Worm (Caenorhabditis elegans): ENCODE results near the gene C14E2.1.
A peak's percentile ranks its signal among the peaks of the same experiment; 100 is the strongest.

Gene C14E2.1

DNA sequence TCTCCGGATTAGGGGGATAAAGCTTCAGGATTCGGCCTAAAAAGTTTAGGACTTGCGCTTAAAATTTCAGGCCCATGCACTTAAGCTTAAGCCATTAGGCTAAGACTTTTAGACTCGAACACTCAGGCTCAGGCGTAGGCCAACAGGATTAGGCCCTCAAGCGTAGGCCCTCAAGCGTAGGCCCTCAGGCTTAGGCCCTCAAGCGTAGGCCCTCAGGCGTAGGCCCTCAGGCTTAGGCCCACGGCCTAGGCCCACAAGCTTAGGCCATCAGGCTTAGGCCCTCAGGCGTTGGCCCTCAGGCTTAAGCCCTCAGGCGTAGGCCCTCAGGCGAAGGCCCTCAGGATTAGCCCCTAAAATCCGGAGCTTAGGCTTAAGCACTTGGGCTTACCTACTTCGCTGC, 24.3 kb downstream of the C14E2.1 start:
- TF ChIP-seq hrde-1 (tag; optimal IDR thresholded peaks at IDR 0.05; ENCODE audit: borderline replicate concordance) (no peak), cebp-2 (GFP tag; IDR thresholded peaks at IDR 0.05) (0 out of 2 replicates have a peak, but pooled peaks have one; percentile 45), nhr-179 (tag; optimal IDR thresholded peaks at IDR 0.05) (no peak), C06A6.2 (GFP tag; conservative IDR thresholded peaks at IDR 0.05) (0 out of 2 replicates have a peak, but pooled peaks have one; percentile 24), lir-1 (GFP tag; conservative IDR thresholded peaks at IDR 0.05) (no peak), dox-1 (GFP tag; IDR thresholded peaks at IDR 0.05) (0 out of 2 replicates have a peak, but pooled peaks have one; percentile 11), madf-8 (GFP tag; conservative IDR thresholded peaks at IDR 0.05) (no peak), F55B11.4 (tag; optimal IDR thresholded peaks at IDR 0.05; ENCODE audit: borderline replicate concordance, insufficient read depth) (no peak), tbx-9 (tag; optimal IDR thresholded peaks at IDR 0.05; ENCODE audit: borderline replicate concordance) (no peak), egl-18 (GFP tag; IDR thresholded peaks at IDR 0.05) (0 out of 2 replicates have a peak, but pooled peaks have one; percentile 32), zfh-2 (GFP tag; conservative IDR thresholded peaks at IDR 0.05) (peak; percentile 38; the same call in 1 of the 2 replicates), pha-4 (tag; optimal IDR thresholded peaks at IDR 0.05) (no peak), gei-17 (GFP tag; optimal IDR thresholded peaks at IDR 0.05) (no peak), F49E8.2 (tag; optimal IDR thresholded peaks at IDR 0.05; ENCODE audit: insufficient read depth) (no peak), sea-2 (GFP tag; IDR thresholded peaks at IDR 0.05) (no peak), hsf-1 (GFP tag; IDR thresholded peaks at IDR 0.05) (no peak), nhr-90 (tag; optimal IDR thresholded peaks at IDR 0.05) (no peak), rcor-1 (GFP tag; IDR thresholded peaks at IDR 0.05) (0 out of 2 replicates have a peak, but pooled peaks have one; percentile 13), unc-62 (GFP tag; optimal IDR thresholded peaks at IDR 0.05) (no peak), T07F8.4 (tag; optimal IDR thresholded peaks at IDR 0.05) (no peak), B0336.3 (GFP tag; IDR thresholded peaks at IDR 0.05) (no peak), F10E7.11 (tag; optimal IDR thresholded peaks at IDR 0.05) (no peak), pbrm-1 (GFP tag; IDR thresholded peaks at IDR 0.05) (no peak)

- TF ChIP-seq zfh-2 (GFP tag; conservative IDR thresholded peaks at IDR 0.05) = no peak
- no peak for TF ChIP-seq Y56A3A.18 (GFP tag; IDR thresholded peaks at IDR 0.05)
- TF ChIP-seq F55B11.4 (tag; optimal IDR thresholded peaks at IDR 0.05; ENCODE audit: borderline replicate concordance, insufficient read depth) = no peak
- no peak for TF ChIP-seq hsf-1 (GFP tag; IDR thresholded peaks at IDR 0.05)
- no peak for TF ChIP-seq hrde-1 (tag; optimal IDR thresholded peaks at IDR 0.05; ENCODE audit: borderline replicate concordance)
- TF ChIP-seq ceh-27 (GFP tag; optimal IDR thresholded peaks at IDR 0.05) = no peak
- no peak for TF ChIP-seq ceh-100 (GFP tag; IDR thresholded peaks at IDR 0.05)
- TF ChIP-seq ZK185.1 (tag; optimal IDR thresholded peaks at IDR 0.05; ENCODE audit: poor library complexity, severe bottlenecking) = no peak
- TF ChIP-seq ztf-18 (tag; optimal IDR thresholded peaks at IDR 0.05) = no peak
- no peak for TF ChIP-seq Y79H2A.3 (GFP tag; conservative IDR thresholded peaks at IDR 0.05)
- TF ChIP-seq egrh-3 (GFP tag; IDR thresholded peaks at IDR 0.05) = no peak
- TF ChIP-seq ceh-40 (GFP tag; IDR thresholded peaks at IDR 0.05) = no peak
These were observed 26.4 kb downstream of the C14E2.1 start, which contains the start of gene ceh-21 for ce11 chrX:1852636-1853035. TSS of gene ceh-21 (minus strand) at chrX:1852736.

DNA sequence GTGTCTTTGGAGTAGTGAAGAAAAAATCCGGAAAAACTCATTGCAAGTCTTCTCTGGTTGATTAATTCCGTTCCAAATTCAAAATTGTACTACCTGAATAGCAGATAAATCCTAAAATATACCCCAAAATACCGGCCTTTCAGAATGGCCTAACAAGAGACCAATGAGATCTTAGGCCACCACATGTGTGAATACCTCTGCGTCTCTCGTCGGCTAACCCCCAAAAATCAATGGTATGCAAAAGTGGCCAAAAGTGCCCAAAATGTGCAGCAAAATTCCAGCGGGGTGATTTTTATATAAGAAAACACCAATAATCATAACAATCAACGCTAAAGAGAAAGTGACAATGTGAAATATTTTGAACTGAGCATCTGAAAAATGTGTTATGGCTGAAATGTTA, 27.3 kb downstream of the C14E2.1 start, which contains the start of gene T26C11.9:
T26C11.9 (minus strand) TSS at position 254 of the 400 bp plus-strand sequence.
- TF ChIP-seq attf-5 (GFP tag; optimal IDR thresholded peaks at IDR 0.05) (peak; percentile 21), mcd-1 (GFP tag; IDR thresholded peaks at IDR 0.05) (peak; percentile 14; the same call in 1 of the 2 replicates), nhr-80 (tag; optimal IDR thresholded peaks at IDR 0.05) (no peak), ceh-27 (GFP tag; optimal IDR thresholded peaks at IDR 0.05) (peak; percentile 43)

DNA sequence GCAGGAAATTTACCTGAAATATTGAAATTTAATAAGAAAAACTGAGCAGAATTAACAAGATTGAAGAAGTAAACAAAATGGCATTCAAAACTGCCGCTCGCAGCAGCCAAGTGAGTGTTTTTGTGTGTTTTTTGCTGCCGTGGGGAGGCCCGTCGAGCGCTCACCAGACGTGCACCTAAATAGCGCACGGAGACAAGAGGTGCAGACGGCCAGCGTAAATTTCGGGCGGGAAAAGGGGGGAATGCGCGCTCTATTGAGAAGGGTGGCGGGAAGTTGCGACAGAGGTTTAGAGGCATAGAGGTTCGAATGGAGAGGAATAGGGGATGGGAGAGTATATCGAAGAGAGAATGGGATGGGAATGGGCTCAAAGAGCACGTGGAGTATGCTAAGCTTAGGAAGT, 29.9 kb downstream of the C14E2.1 start, which contains the start of gene ceh-39:
ceh-39 (minus strand) TSS at position 13 of the 400 bp plus-strand sequence.
- 0 out of 2 replicates have a peak, but pooled peaks have one; percentile 17 for TF ChIP-seq hmg-20 (GFP tag; IDR thresholded peaks at IDR 0.05)
- no peak for TF ChIP-seq snpc-1.1 (tag; optimal IDR thresholded peaks at IDR 0.05; ENCODE audit: insufficient read depth)
- 0 out of 2 replicates have a peak, but pooled peaks have one; percentile 7 for TF ChIP-seq let-526 (GFP tag; IDR thresholded peaks at IDR 0.05)
- TF ChIP-seq attf-5 (GFP tag; optimal IDR thresholded peaks at IDR 0.05) = peak; percentile 37
- peak; percentile 61; the same call in 1 of the 2 replicates for TF ChIP-seq lin-26 (GFP tag; IDR thresholded peaks at IDR 0.05)
- TF ChIP-seq unc-62 (GFP tag; optimal IDR thresholded peaks at IDR 0.05) = no peak
- TF ChIP-seq ccch-3 (GFP tag; optimal IDR thresholded peaks at IDR 0.05) = no peak
- TF ChIP-seq mxl-1 (tag; optimal IDR thresholded peaks at IDR 0.05) = no peak
- no peak for TF ChIP-seq snpc-3.4 (tag; optimal IDR thresholded peaks at IDR 0.05)
- no peak for TF ChIP-seq lsy-27 (tag; optimal IDR thresholded peaks at IDR 0.05; ENCODE audit: borderline replicate concordance, insufficient read depth)
- peak; percentile 50 for TF ChIP-seq efl-1 (GFP tag; optimal IDR thresholded peaks at IDR 0.05)
- no peak for TF ChIP-seq bed-2 (GFP tag; IDR thresholded peaks at IDR 0.05)
